Worm (Caenorhabditis elegans): ENCODE results near the gene K08D8.12.

ce11 chrIV:12845596-12845995 lies 47.7 kb upstream of the K08D8.12 start, which contains the start of gene txt-19:
- TF ChIP-seq ref-1 (GFP tag; conservative IDR thresholded peaks at IDR 0.05), result no peak
- TF ChIP-seq flt-1 (GFP tag; IDR thresholded peaks at IDR 0.05), result no peak
- TF ChIP-seq cog-1 (tag; optimal IDR thresholded peaks at IDR 0.05), result no peak
- TF ChIP-seq klf-2 (GFP tag; conservative IDR thresholded peaks at IDR 0.05), result no peak
- no peak for TF ChIP-seq T22C8.4 (GFP tag; IDR thresholded peaks at IDR 0.05)
- TF ChIP-seq ztf-29 (GFP tag; IDR thresholded peaks at IDR 0.05), result no peak
- no peak for TF ChIP-seq ztf-23 (GFP tag; IDR thresholded peaks at IDR 0.05)
- TF ChIP-seq med-1 (GFP tag; optimal IDR thresholded peaks at IDR 0.05; ENCODE audit: insufficient read depth), result no peak

Measured in whole organism, midembryonic.